Fruit fly (Drosophila melanogaster) whole organism, embryonic: ENCODE results near the gene soti.
A peak's percentile ranks its signal among the peaks of the same experiment; 100 is the strongest.

ENCODE experiments used
- Antp ChIP-seq: fragments of 200-800 bp; sonication (Bioruptor generic); optimal IDR thresholded peaks from 3 replicates; lab custom pipeline; 2016; ENCODE audit warnings: missing biosample characterization, missing genetic modification characterization
- Awh ChIP-seq: fragments of 200-800 bp; sonication (Bioruptor generic); IDR thresholded peaks from 2 replicates; pipeline ENCODE4, ENCODE4 v1.3.6; 2022; ENCODE audit warnings: missing biosample characterization, missing genetic modification characterization
- Bdp1 ChIP-seq: fragments of 200-800 bp; sonication (Bioruptor generic); optimal IDR thresholded peaks from 3 replicates; lab custom pipeline; 2016; ENCODE audit warnings: missing biosample characterization, missing genetic modification characterization
- CG11398 ChIP-seq: fragments of 200-800 bp; sonication (Bioruptor generic); optimal IDR thresholded peaks from 2 replicates; lab custom pipeline; 2016; ENCODE audit warnings: missing biosample characterization, missing genetic modification characterization
- CG13123 ChIP-seq: fragments of 200-800 bp; sonication (Bioruptor generic); optimal IDR thresholded peaks from 2 replicates; lab custom pipeline; 2016; ENCODE audit warnings: missing biosample characterization, missing genetic modification characterization
- CG13424 ChIP-seq: fragments of 200-800 bp; sonication (Bioruptor generic); optimal IDR thresholded peaks from 2 replicates; lab custom pipeline; 2019; ENCODE audit warnings: missing biosample characterization, mild to moderate bottlenecking, missing genetic modification characterization, moderate library complexity
- CG15696 ChIP-seq: fragments of 200-800 bp; sonication (Bioruptor generic); optimal IDR thresholded peaks from 2 replicates; lab custom pipeline; 2019; ENCODE audit warnings: missing biosample characterization, mild to moderate bottlenecking, missing genetic modification characterization, moderate library complexity
- CG16779 ChIP-seq: fragments of 200-800 bp; sonication (Bioruptor generic); IDR thresholded peaks from 2 replicates; pipeline ENCODE4 v1.3.6; 2022; ENCODE audit warnings: missing biosample characterization, missing genetic modification characterization
- CG17328 ChIP-seq: fragments of 200-800 bp; sonication (Bioruptor generic); IDR thresholded peaks from 2 replicates; pipeline ENCODE4 v1.3.6; 2022; ENCODE audit warnings: missing biosample characterization, missing genetic modification characterization
- CG18011 ChIP-seq: fragments of 200-800 bp; sonication (Bioruptor generic); optimal IDR thresholded peaks from 2 replicates; lab custom pipeline; 2017; ENCODE audit warnings: missing biosample characterization, missing genetic modification characterization, mild to moderate bottlenecking, moderate library complexity, missing genotype
- CG30403 ChIP-seq: fragments of 200-800 bp; sonication (Bioruptor generic); optimal IDR thresholded peaks from 3 replicates; lab custom pipeline; 2016; ENCODE audit warnings: missing biosample characterization, missing genetic modification characterization
- CG4404 ChIP-seq: fragments of 200-800 bp; sonication (Bioruptor generic); IDR thresholded peaks from 2 replicates; pipeline ENCODE4 v1.3.6; 2022; ENCODE audit warnings: missing biosample characterization, missing genetic modification characterization
- CG6175 ChIP-seq: fragments of 200-800 bp; sonication (Bioruptor generic); IDR thresholded peaks from 3 replicates; pipeline ENCODE4 v1.3.6; 2022; ENCODE audit warnings: missing biosample characterization, missing genetic modification characterization
- CG6791 ChIP-seq: fragments of 200-800 bp; sonication (Bioruptor generic); IDR thresholded peaks from 3 replicates; pipeline ENCODE4 v1.3.6; 2022; ENCODE audit warnings: missing biosample characterization, missing genetic modification characterization; ENCODE audit not compliant: partially characterized antibody
- CG7357 ChIP-seq: fragments of 200-800 bp; sonication (Bioruptor generic); IDR thresholded peaks from 3 replicates; pipeline ENCODE4 v1.3.6; 2022; ENCODE audit warnings: missing biosample characterization, missing genetic modification characterization
- CG7786 ChIP-seq: fragments of 200-800 bp; sonication (Bioruptor generic); optimal IDR thresholded peaks from 2 replicates; lab custom pipeline; 2016; ENCODE audit warnings: missing biosample characterization, missing genetic modification characterization
- CG7987 ChIP-seq: fragments of 200-800 bp; sonication (Bioruptor generic); optimal IDR thresholded peaks from 2 replicates; lab custom pipeline; 2018; ENCODE audit warnings: missing biosample characterization, mild to moderate bottlenecking, missing genetic modification characterization, moderate library complexity
- CG9932 ChIP-seq: fragments of 200-800 bp; sonication (Bioruptor generic); IDR thresholded peaks from 2 replicates; pipeline ENCODE4 v1.3.6; 2022; ENCODE audit warnings: missing biosample characterization, missing genetic modification characterization
- CkIIα-i1 ChIP-seq: fragments of 200-800 bp; sonication (Bioruptor generic); IDR thresholded peaks from 2 replicates; pipeline ENCODE4 v1.3.6; 2022; ENCODE audit warnings: missing biosample characterization, missing genetic modification characterization
- Dbx ChIP-seq: fragments of 200-800 bp; sonication (Bioruptor generic); IDR thresholded peaks from 3 replicates; pipeline ENCODE4 v1.3.6; 2022; ENCODE audit warnings: missing biosample characterization, missing genetic modification characterization
- Dip2 ChIP-seq: fragments of 200-800 bp; sonication (Bioruptor generic); IDR thresholded peaks from 2 replicates; pipeline ENCODE4 v1.3.6; 2022; ENCODE audit warnings: missing biosample characterization, missing genetic modification characterization
- Eip74EF ChIP-seq, 2 experiments: fragments of 200-800 bp in 1 of 2; fragments of >200 bp in 1 of 2; sonication (Bioruptor generic) in 1 of 2; optimal IDR thresholded peaks; 2 replicates each; lab custom pipeline; 2017 to 2019; ENCODE audit warnings: missing biosample characterization in 2 of 2, missing genetic modification characterization in 2 of 2, mild to moderate bottlenecking in 1 of 2, moderate library complexity in 1 of 2
- Fer1 ChIP-seq: fragments of 200-800 bp; sonication (Bioruptor generic); optimal IDR thresholded peaks from 2 replicates; lab custom pipeline; 2017; ENCODE audit warnings: missing biosample characterization, mild to moderate bottlenecking, missing genetic modification characterization
- Kr ChIP-seq: fragments of 200-800 bp; sonication (Bioruptor generic); optimal IDR thresholded peaks from 2 replicates; lab custom pipeline; 2017; ENCODE audit warnings: missing biosample characterization, mild to moderate bottlenecking, missing genetic modification characterization
- Myb ChIP-seq: fragments of 200-800 bp; sonication (Bioruptor generic); optimal IDR thresholded peaks from 2 replicates; lab custom pipeline; 2016; ENCODE audit warnings: missing biosample characterization, missing genetic modification characterization
- Sox102F ChIP-seq: fragments of 200-800 bp; sonication (Bioruptor generic); optimal IDR thresholded peaks from 2 replicates; lab custom pipeline; 2018; ENCODE audit warnings: missing biosample characterization, mild to moderate bottlenecking, missing genetic modification characterization, moderate library complexity
- Trl ChIP-seq, 3 experiments: fragments of >200 bp in 2 of 3; fragments of 200-800 bp in 1 of 3; sonication (Bioruptor generic) in 1 of 3; optimal IDR thresholded peaks; 2 replicates in 1 of 3; 3 replicates in 2 of 3; lab custom pipeline; 2016 to 2017; ENCODE audit warnings: missing biosample characterization in 1 of 3, missing genetic modification characterization in 1 of 3
- bbx ChIP-seq: fragments of 200-800 bp; sonication (Bioruptor generic); IDR thresholded peaks from 2 replicates; pipeline ENCODE4 v1.3.6; 2022; ENCODE audit warnings: missing biosample characterization, missing genetic modification characterization; ENCODE audit not compliant: partially characterized antibody
- croc ChIP-seq: fragments of 200-800 bp; sonication (Bioruptor generic); conservative IDR thresholded peaks from 3 replicates; pipeline ENCODE4 v1.3.6; 2022; ENCODE audit warnings: missing biosample characterization, missing genetic modification characterization
- crol ChIP-seq: fragments of 200-800 bp; sonication (Bioruptor generic); IDR thresholded peaks from 2 replicates; pipeline ENCODE4 v1.3.6; 2022; ENCODE audit warnings: missing biosample characterization, missing genetic modification characterization
- dm ChIP-seq: fragments of 200-800 bp; sonication (Bioruptor generic); optimal IDR thresholded peaks from 3 replicates; lab custom pipeline; 2016; ENCODE audit warnings: missing biosample characterization, missing genetic modification characterization
- dmrt99B ChIP-seq: fragments of 200-800 bp; sonication (Bioruptor generic); optimal IDR thresholded peaks from 2 replicates; lab custom pipeline; 2018; ENCODE audit warnings: missing biosample characterization, mild to moderate bottlenecking, missing genetic modification characterization, moderate library complexity
- ems ChIP-seq: fragments of 200-800 bp; sonication (Bioruptor generic); optimal IDR thresholded peaks from 3 replicates; lab custom pipeline; 2016; ENCODE audit warnings: missing biosample characterization, missing genetic modification characterization
- ftz-f1 ChIP-seq: fragments of 200-800 bp; sonication (Bioruptor generic); optimal IDR thresholded peaks from 2 replicates; lab custom pipeline; 2016; ENCODE audit warnings: missing biosample characterization, missing genetic modification characterization
- grau ChIP-seq: fragments of 200-800 bp; optimal IDR thresholded peaks from 3 replicates; lab custom pipeline; 2019; ENCODE audit warnings: missing biosample characterization, mild to moderate bottlenecking, missing genetic modification characterization, moderate library complexity
- gt ChIP-seq: fragments of 200-800 bp; sonication (Bioruptor generic); IDR thresholded peaks from 2 replicates; pipeline ENCODE4 v1.3.6; 2022; ENCODE audit warnings: missing biosample characterization, missing genetic modification characterization
- hbn ChIP-seq: fragments of 200-800 bp; sonication (Bioruptor generic); IDR thresholded peaks from 2 replicates; pipeline ENCODE4 v1.3.6; 2022; ENCODE audit warnings: missing biosample characterization, missing genetic modification characterization; ENCODE audit not compliant: partially characterized antibody
- hkb ChIP-seq, 2 experiments: fragments of 200-800 bp in 1 of 2; fragments of >200 bp in 1 of 2; sonication (Bioruptor generic) in 1 of 2; IDR thresholded peaks in 1 of 2; optimal IDR thresholded peaks in 1 of 2; 2 replicates each; pipeline versions ENCODE4 v1.3.6 to Lab custom; 2017 to 2022; ENCODE audit warnings: missing biosample characterization in 1 of 2, missing genetic modification characterization in 1 of 2
- ken ChIP-seq: fragments of 200-800 bp; sonication (Bioruptor generic); IDR thresholded peaks from 3 replicates; pipeline ENCODE4 v1.3.6; 2022; ENCODE audit warnings: missing biosample characterization, missing genetic modification characterization
- kni ChIP-seq: fragments of 200-800 bp; sonication (Bioruptor generic); optimal IDR thresholded peaks from 3 replicates; lab custom pipeline; 2017; ENCODE audit warnings: mild to moderate bottlenecking, missing biosample characterization, missing genetic modification reagents, missing genetic modification characterization
- mld ChIP-seq: fragments of 200-800 bp; sonication (Bioruptor generic); IDR thresholded peaks from 3 replicates; pipeline ENCODE4 v1.3.6; 2022; ENCODE audit warnings: missing biosample characterization, missing genetic modification characterization; ENCODE audit not compliant: partially characterized antibody
- nau ChIP-seq: fragments of 200-800 bp; sonication (Bioruptor generic); optimal IDR thresholded peaks from 3 replicates; lab custom pipeline; 2017; ENCODE audit warnings: missing biosample characterization, mild to moderate bottlenecking, missing genetic modification characterization, missing genetic modification reagents
- nom ChIP-seq: fragments of 200-800 bp; sonication (Bioruptor generic); optimal IDR thresholded peaks from 2 replicates; lab custom pipeline; 2017; ENCODE audit warnings: missing biosample characterization, missing genetic modification characterization, mild to moderate bottlenecking, moderate library complexity, missing genetic modification reagents
- pb ChIP-seq: fragments of 200-800 bp; sonication (Bioruptor generic); optimal IDR thresholded peaks from 3 replicates; lab custom pipeline; 2016; ENCODE audit warnings: missing biosample characterization, missing genetic modification characterization
- ro ChIP-seq: fragments of 200-800 bp; sonication (Bioruptor generic); IDR thresholded peaks from 2 replicates; pipeline ENCODE4 v1.3.6; 2022; ENCODE audit warnings: missing biosample characterization, missing genetic modification characterization
- shn ChIP-seq: fragments of 200-800 bp; sonication (Bioruptor generic); optimal IDR thresholded peaks from 3 replicates; lab custom pipeline; 2016; ENCODE audit warnings: missing biosample characterization, missing genetic modification characterization
- sug ChIP-seq: fragments of 200-800 bp; optimal IDR thresholded peaks from 2 replicates; lab custom pipeline; 2019; ENCODE audit warnings: missing biosample characterization, mild to moderate bottlenecking, missing genetic modification characterization, moderate library complexity
- unc-4 ChIP-seq: fragments of 200-800 bp; sonication (Bioruptor generic); IDR thresholded peaks from 2 replicates; pipeline ENCODE4 v1.3.6; 2022; ENCODE audit warnings: missing biosample characterization, missing genetic modification characterization; ENCODE audit not compliant: partially characterized antibody

The soti gene

DNA sequence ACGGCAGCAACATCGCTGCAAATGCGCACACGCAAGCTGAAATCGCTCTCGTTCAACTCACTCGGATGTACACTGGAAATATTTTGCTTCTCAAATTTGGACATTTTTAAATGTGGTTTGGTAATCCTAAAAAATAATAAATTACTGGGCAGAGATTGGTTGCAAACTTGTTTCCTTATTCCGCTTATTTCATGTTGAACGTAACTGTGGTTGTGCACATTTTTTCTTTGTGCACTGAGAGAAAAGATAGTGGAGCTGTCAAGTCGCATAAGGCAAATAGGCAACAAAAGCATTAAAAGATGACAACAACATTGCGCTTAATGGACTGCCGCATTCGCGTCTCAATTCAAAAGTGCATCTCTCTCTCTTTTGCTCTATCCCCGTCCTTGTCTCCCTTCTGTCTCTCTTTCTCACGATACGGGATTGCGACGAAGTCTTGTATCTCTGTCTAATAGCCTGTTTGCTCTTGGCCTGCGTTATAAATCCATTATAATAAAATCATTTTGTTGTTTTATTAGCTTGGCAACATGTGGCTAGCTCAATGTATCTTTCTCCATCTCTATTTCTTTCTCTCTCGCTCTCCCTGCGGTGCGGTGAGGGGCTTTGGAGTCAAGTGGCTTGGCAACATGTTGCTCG lies 8.2 kb downstream of the soti start (continued):
- TF ChIP-seq CG30403 (GFP tag; lab: Kevin White, UChicago) (peak; percentile 94), bbx (GFP tag; lab: Robert Waterston, UW) (no peak), hbn (GFP tag; lab: Robert Waterston, UW) (no peak), ro (GFP tag; lab: Robert Waterston, UW) (peak; percentile 56), grau (tag; lab: Kevin White, UChicago) (peak; percentile 92), unc-4 (no peak), kni (GFP tag; lab: Kevin White, UChicago) (no peak), Fer1 (GFP tag; lab: Kevin White, UChicago) (peak; percentile 73), Kr (no peak), Sox102F (GFP tag; lab: Kevin White, UChicago) (peak; percentile 98), ken (peak; percentile 96), Dip2 (GFP tag; lab: Robert Waterston, UW) (no peak), CG6791 (GFP tag; lab: Robert Waterston, UW) (no peak), shn (peak; percentile 95), CG13424 (peak; percentile 96), dmrt99B (tag; lab: Kevin White, UChicago) (peak; percentile 88), CG9932 (GFP tag; lab: Robert Waterston, UW) (peak; percentile 90), CG18011 (peak; percentile 82), hkb (optimal IDR thresholded peaks at IDR 0.05; lab: Kevin White, UChicago) (no peak), hkb (GFP tag; IDR thresholded peaks at IDR 0.05; lab: Robert Waterston, UW) (peak; percentile 87), ftz-f1 (GFP tag; lab: Kevin White, UChicago) (no peak), Trl (optimal IDR thresholded peaks at IDR 0.05; lab: Kevin White, UChicago) (peak; percentile 44 to 51), Trl (GFP tag; optimal IDR thresholded peaks at IDR 0.05; lab: Kevin White, UChicago) (peak; percentile 94), CG7987 (GFP tag; lab: Kevin White, UChicago) (peak; percentile 10), CG13123 (GFP tag; lab: Kevin White, UChicago) (peak; percentile 92), ems (GFP tag; lab: Kevin White, UChicago) (peak; percentile 92), nom (GFP tag; lab: Kevin White, UChicago) (peak; percentile 70), crol (peak; percentile 91), gt (GFP tag; lab: Robert Waterston, UW) (peak; percentile 48; the same call in 1 of the 2 replicates), CG7357 (GFP tag; lab: Robert Waterston, UW) (peak; percentile 86), CG4404 (GFP tag; lab: Robert Waterston, UW) (peak; percentile 43), Dbx (GFP tag; lab: Robert Waterston, UW) (peak; percentile 75; the same call in 2 of the 3 replicates), croc (GFP tag; lab: Robert Waterston, UW) (peak; percentile 81), CG11398 (GFP tag; lab: Kevin White, UChicago) (peak; percentile 96), nau (GFP tag; lab: Kevin White, UChicago) (peak; percentile 85), CkIIα-i1 (GFP tag; lab: Robert Waterston, UW) (no peak), CG7786 (GFP tag; lab: Kevin White, UChicago) (peak; percentile 97), pb (GFP tag; lab: Kevin White, UChicago) (peak; percentile 89), Bdp1 (GFP tag; lab: Kevin White, UChicago) (peak; percentile 90), Myb (peak; percentile 79), CG17328 (GFP tag; lab: Robert Waterston, UW) (peak; percentile 97), dm (GFP tag; lab: Kevin White, UChicago) (peak; percentile 92), Awh (GFP tag; lab: Robert Waterston, UW) (peak; percentile 76), CG6175 (GFP tag; lab: Robert Waterston, UW) (peak; percentile 46; the same call in 1 of the 3 replicates), mld (GFP tag; lab: Robert Waterston, UW) (no peak), Eip74EF (GFP tag; optimal IDR thresholded peaks at IDR 0.05; lab: Kevin White, UChicago) (peak in 1 of 2 experiments; percentile 91), CG15696 (peak; percentile 23), Antp (GFP tag; lab: Kevin White, UChicago) (peak; percentile 96), sug (tag; lab: Kevin White, UChicago) (peak; percentile 33), CG16779 (GFP tag; lab: Robert Waterston, UW) (0 out of 2 replicates have a peak, but pooled peaks have one; percentile 57)
